Fruit fly (Drosophila melanogaster): ENCODE data around the gene CG10026.
A peak's percentile ranks its signal among the peaks of the same experiment; 100 is the strongest.

Gene CG10026

DNA sequence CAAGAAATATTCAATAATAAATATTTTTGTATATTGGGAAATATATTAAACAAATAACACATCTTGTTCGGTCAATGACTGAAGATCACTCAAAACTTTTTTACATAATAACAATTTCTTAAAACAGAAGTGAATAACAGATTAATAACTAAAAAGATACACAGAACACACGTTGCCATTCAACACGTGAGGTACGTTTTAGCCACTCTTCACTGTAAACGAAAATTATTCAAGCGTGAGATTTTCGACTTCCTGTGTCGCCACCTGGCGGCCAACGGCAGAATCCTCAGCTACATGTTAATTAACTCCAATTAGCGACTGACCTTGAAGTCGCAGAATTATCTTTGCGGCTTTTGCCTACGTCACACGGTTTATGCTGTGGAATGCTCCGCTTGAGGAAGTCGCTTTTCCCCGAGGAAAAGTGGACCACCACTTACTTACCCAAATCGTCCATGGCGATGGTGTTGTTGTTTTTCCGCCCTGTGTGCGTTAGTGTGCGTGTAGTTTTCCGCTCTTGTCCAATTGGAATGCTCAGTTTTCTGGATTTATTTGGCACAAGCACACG, 28.2 kb upstream of the CG10026 start (continued):
- TF ChIP-seq CG8765 (GFP tag; IDR thresholded peaks at IDR 0.05) (peak; percentile 20; the same call in 1 of the 2 replicates), sob (GFP tag; IDR thresholded peaks at IDR 0.05) (peak; percentile 65), CG13775 (GFP tag; optimal IDR thresholded peaks at IDR 0.05) (peak; percentile 66), CG2889 (GFP tag; IDR thresholded peaks at IDR 0.05) (no peak), lilli (GFP tag; optimal IDR thresholded peaks at IDR 0.05) (peak; percentile 78), fru (optimal IDR thresholded peaks at IDR 0.05) (no peak), maf-S (GFP tag; optimal IDR thresholded peaks at IDR 0.05) (peak; percentile 32), Chrac-16 (GFP tag; optimal IDR thresholded peaks at IDR 0.05) (peak; percentile 63), gsb-n (tag; optimal IDR thresholded peaks at IDR 0.05) (peak; percentile 64), Side (GFP tag; optimal IDR thresholded peaks at IDR 0.05) (peak; percentile 55), bowl (GFP tag; IDR thresholded peaks at IDR 0.05) (no peak), Asciz (GFP tag; optimal IDR thresholded peaks at IDR 0.05) (peak; percentile 32), btn (GFP tag; optimal IDR thresholded peaks at IDR 0.05) (peak; percentile 3), hkb (optimal IDR thresholded peaks at IDR 0.05) (no peak), hkb (GFP tag; IDR thresholded peaks at IDR 0.05) (peak; percentile 63), inv (GFP tag; IDR thresholded peaks at IDR 0.05; ENCODE audit: partially characterized antibody) (no peak), al (GFP tag; IDR thresholded peaks at IDR 0.05) (peak; percentile 47), CG42726 (GFP tag; IDR thresholded peaks at IDR 0.05; ENCODE audit: partially characterized antibody) (0 out of 2 replicates have a peak, but pooled peaks have one; percentile 15), ro (GFP tag; IDR thresholded peaks at IDR 0.05) (no peak), Sry-β (GFP tag; optimal IDR thresholded peaks at IDR 0.05) (no peak), ab (GFP tag; optimal IDR thresholded peaks at IDR 0.05) (no peak), sd (tag; optimal IDR thresholded peaks at IDR 0.05) (peak; percentile 70), ase (GFP tag; IDR thresholded peaks at IDR 0.05) (peak; percentile 75; the same call in 2 of the 3 replicates), pzg (GFP tag; optimal IDR thresholded peaks at IDR 0.05) (no peak), fd64A (GFP tag; optimal IDR thresholded peaks at IDR 0.05) (no peak), salm (tag; optimal IDR thresholded peaks at IDR 0.05) (peak; percentile 46), CG4707 (GFP tag; optimal IDR thresholded peaks at IDR 0.05) (peak; percentile 2), ato (GFP tag; IDR thresholded peaks at IDR 0.05; ENCODE audit: partially characterized antibody) (no peak), NC2α (GFP tag; optimal IDR thresholded peaks at IDR 0.05) (no peak), CG14050 (GFP tag; IDR thresholded peaks at IDR 0.05) (peak; percentile 62; the same call in 2 of the 3 replicates), klu (GFP tag; IDR thresholded peaks at IDR 0.05) (peak; percentile 65; the same call in 1 of the 2 replicates), hbn (GFP tag; IDR thresholded peaks at IDR 0.05; ENCODE audit: partially characterized antibody) (no peak), Vsx1 (GFP tag; optimal IDR thresholded peaks at IDR 0.05) (peak; percentile 88), Rx (GFP tag; IDR thresholded peaks at IDR 0.05) (peak; percentile 55), scrt (GFP tag; optimal IDR thresholded peaks at IDR 0.05) (peak; percentile 53), pnt (GFP tag; optimal IDR thresholded peaks at IDR 0.05) (peak; percentile 55), CG10462 (GFP tag; optimal IDR thresholded peaks at IDR 0.05) (no peak), Deaf1 (tag; optimal IDR thresholded peaks at IDR 0.05) (peak; percentile 44), ssp (GFP tag; IDR thresholded peaks at IDR 0.05) (peak; percentile 27; the same call in 1 of the 2 replicates), Dek (tag; optimal IDR thresholded peaks at IDR 0.05) (peak; percentile 62), en (GFP tag; optimal IDR thresholded peaks at IDR 0.05) (peak; percentile 73), CG2712 (tag; optimal IDR thresholded peaks at IDR 0.05) (peak; percentile 82), Mrtf (GFP tag; IDR thresholded peaks at IDR 0.05) (0 out of 3 replicates have a peak, but pooled peaks have one; percentile 32), CG17612 (GFP tag; IDR thresholded peaks at IDR 0.05) (0 out of 2 replicates have a peak, but pooled peaks have one; percentile 4), CG3065 (GFP tag; optimal IDR thresholded peaks at IDR 0.05) (no peak), gem (tag; optimal IDR thresholded peaks at IDR 0.05) (peak; percentile 85), lov (optimal IDR thresholded peaks at IDR 0.05) (no peak), lov (GFP tag; IDR thresholded peaks at IDR 0.05) (peak; percentile 72; the same call in 2 of the 3 replicates), ash1 (GFP tag; optimal IDR thresholded peaks at IDR 0.05) (no peak), CG32532 (GFP tag; IDR thresholded peaks at IDR 0.05) (peak; percentile 83), seq (GFP tag; IDR thresholded peaks at IDR 0.05) (peak; percentile 62; the same call in 1 of the 2 replicates)
